Fruit fly (Drosophila melanogaster) whole organism, embryonic: ENCODE data around the gene Argl.

Experiments used
- CG7357 ChIP-seq: fragments of 200-800 bp; sonication (Bioruptor generic); IDR thresholded peaks from 3 replicates; pipeline ENCODE4 v1.3.6; 2022; ENCODE audit warnings: missing biosample characterization, missing genetic modification characterization
- Dbx ChIP-seq: fragments of 200-800 bp; sonication (Bioruptor generic); IDR thresholded peaks from 3 replicates; pipeline ENCODE4 v1.3.6; 2022; ENCODE audit warnings: missing biosample characterization, missing genetic modification characterization
- Ets97D ChIP-seq: fragments of 200-800 bp; sonication (Bioruptor generic); optimal IDR thresholded peaks from 3 replicates; lab custom pipeline; 2016; ENCODE audit warnings: missing biosample characterization, missing genetic modification characterization
- Xrp1 ChIP-seq: fragments of 200-800 bp; sonication (Bioruptor generic); IDR thresholded peaks from 2 replicates; pipeline ENCODE4 v1.3.6; 2022; ENCODE audit warnings: missing biosample characterization, missing genetic modification characterization

DNA sequence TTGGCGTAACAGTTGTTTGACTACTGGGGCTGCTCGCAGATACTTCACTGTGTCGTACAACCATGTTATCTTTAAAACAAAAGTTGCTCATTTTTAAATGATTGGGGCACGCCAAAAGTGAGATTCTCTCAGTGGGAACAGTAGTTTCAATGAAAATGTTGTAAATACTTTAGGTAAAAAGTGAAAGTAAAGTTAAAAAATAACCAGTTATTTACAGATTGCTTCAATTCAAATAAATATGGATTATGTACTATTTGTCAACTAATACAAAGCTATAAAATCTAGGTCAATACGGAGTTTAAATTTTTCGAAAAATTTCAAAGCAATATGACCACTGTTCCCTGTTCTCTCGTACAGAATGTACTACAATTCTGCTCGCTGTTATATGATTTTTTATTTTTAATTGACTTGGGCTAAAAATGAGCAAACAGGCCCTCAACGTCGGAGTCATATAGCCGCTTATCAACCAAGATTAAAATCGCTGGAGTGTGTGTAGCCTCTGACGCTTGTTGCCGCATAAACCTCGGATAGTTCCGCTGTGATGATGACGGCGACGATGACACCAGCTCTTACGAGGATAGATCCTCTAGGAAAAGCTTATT is at the start of gene Argl:
- TF ChIP-seq CG7357 (GFP tag; lab: Robert Waterston, UW) (no peak), Xrp1 (GFP tag; lab: Robert Waterston, UW) (no peak), Ets97D (GFP tag; lab: Kevin White, UChicago) (no peak), Dbx (GFP tag; lab: Robert Waterston, UW) (no peak)
